Worm (Caenorhabditis elegans) whole organism, L1 larva: Measurements from ENCODE around the gene lap-1.
A peak's percentile ranks its signal among the peaks of the same experiment; 100 is the strongest.

Experiments
- C04F5.9 ChIP-seq: sonication (generic microtip); optimal IDR thresholded peaks from 2 replicates; lab custom pipeline; 2016; ENCODE audit warnings: missing genetic modification characterization, missing compliant biosample characterization
- F16B12.6 ChIP-seq: fragments of 150-350 bp; optimal IDR thresholded peaks from 2 replicates; lab custom pipeline; 2014; ENCODE audit warnings: missing biosample characterization, missing genetic modification characterization
- Y116A8C.19 ChIP-seq: sonication (generic microtip); optimal IDR thresholded peaks from 2 replicates; lab custom pipeline; 2016; ENCODE audit warnings: missing compliant biosample characterization, missing genetic modification characterization, borderline replicate concordance
- aha-1 ChIP-seq: fragments of 150-350 bp; optimal IDR thresholded peaks from 2 replicates; lab custom pipeline; 2014; ENCODE audit warnings: missing biosample characterization, missing genetic modification characterization
- ama-1 ChIP-seq: fragments of 150-350 bp; optimal IDR thresholded peaks from 2 replicates; lab custom pipeline; 2014
- blmp-1 ChIP-seq: fragments of 150-350 bp; optimal IDR thresholded peaks from 2 replicates; lab custom pipeline; 2014; ENCODE audit warnings: missing biosample characterization, missing genetic modification characterization
- ceh-63 ChIP-seq: fragments of 200-800 bp; sonication (Bioruptor generic); optimal IDR thresholded peaks from 2 replicates; lab custom pipeline; 2018; ENCODE audit warnings: mild to moderate bottlenecking, missing genetic modification characterization, missing compliant biosample characterization
- ceh-82 ChIP-seq, 3 experiments: fragments of 150-350 bp in 1 of 3; sonication (generic microtip) in 2 of 3; optimal IDR thresholded peaks; 2 replicates each; lab custom pipeline; 2014 to 2017; ENCODE audit warnings: missing biosample characterization in 3 of 3, missing genetic modification characterization in 3 of 3
- ceh-88 ChIP-seq: fragments of 200-800 bp; sonication (Bioruptor generic); IDR thresholded peaks from 2 replicates; pipeline ENCODE4 v1.3.6; 2022; ENCODE audit warnings: missing genetic modification characterization, missing compliant biosample characterization
- ces-1 ChIP-seq: fragments of 150-350 bp; optimal IDR thresholded peaks from 2 replicates; lab custom pipeline; 2014; ENCODE audit warnings: missing biosample characterization, missing genetic modification reagents, missing genetic modification characterization
- dpl-1 ChIP-seq, 3 experiments: fragments of 150-350 bp in 2 of 3; sonication (generic microtip) in 1 of 3; optimal IDR thresholded peaks; 2 replicates each; lab custom pipeline; 2014 to 2017; ENCODE audit warnings: missing biosample characterization in 3 of 3, missing genetic modification characterization in 3 of 3, missing genetic modification reagents in 3 of 3
- dsc-1 ChIP-seq: sonication (generic microtip); optimal IDR thresholded peaks from 2 replicates; lab custom pipeline; 2016; ENCODE audit warnings: mild to moderate bottlenecking, missing genetic modification characterization, missing compliant biosample characterization
- efl-1 ChIP-seq, 4 experiments: fragments of 150-350 bp; optimal IDR thresholded peaks in 3 of 4; peaks in 1 of 4; 1 replicate in 1 of 4; 2 replicates in 3 of 4; lab custom pipeline; 2014; ENCODE audit warnings: missing biosample characterization in 2 of 4, missing genetic modification characterization in 2 of 4, missing genetic modification reagents in 2 of 4
- efl-3 ChIP-seq: fragments of 200-800 bp; sonication (Bioruptor generic); optimal IDR thresholded peaks from 2 replicates; lab custom pipeline; 2018; ENCODE audit warnings: mild to moderate bottlenecking, missing genetic modification characterization, missing compliant biosample characterization
- egl-13 ChIP-seq: sonication (generic microtip); optimal IDR thresholded peaks from 2 replicates; lab custom pipeline; 2016; ENCODE audit warnings: missing genotype, missing genetic modification reagents, missing genetic modification characterization, missing compliant biosample characterization
- elt-3 ChIP-seq, 6 experiments: fragments of 150-350 bp in 1 of 6; sonication (generic microtip); optimal IDR thresholded peaks; 2 replicates each; lab custom pipeline; 2017 to 2018; ENCODE audit warnings: missing biosample characterization in 6 of 6, missing genetic modification characterization in 6 of 6, inconsistent platforms in 1 of 6
- ets-5 ChIP-seq: fragments of 200-800 bp; sonication (Bioruptor generic); IDR thresholded peaks from 2 replicates; pipeline ENCODE4 v1.3.6; 2022; ENCODE audit warnings: missing genetic modification characterization, missing compliant biosample characterization
- fkh-4 ChIP-seq: sonication (generic microtip); optimal IDR thresholded peaks from 2 replicates; lab custom pipeline; 2016; ENCODE audit warnings: missing compliant biosample characterization, missing genetic modification characterization, borderline replicate concordance
- fos-1 ChIP-seq: fragments of 150-350 bp; optimal IDR thresholded peaks from 2 replicates; lab custom pipeline; 2014; ENCODE audit warnings: missing biosample characterization, missing genetic modification characterization
- grh-1 ChIP-seq: fragments of 200-800 bp; sonication (Bioruptor generic); IDR thresholded peaks from 2 replicates; pipeline ENCODE4 v1.3.6; 2022; ENCODE audit warnings: missing genetic modification reagents, missing genetic modification characterization, missing compliant biosample characterization
- hlh-4 ChIP-seq: sonication (generic microtip); optimal IDR thresholded peaks from 2 replicates; lab custom pipeline; 2016; ENCODE audit warnings: mild to moderate bottlenecking, missing genetic modification characterization, missing compliant biosample characterization
- hpl-2 ChIP-seq: fragments of 150-350 bp; optimal IDR thresholded peaks from 2 replicates; lab custom pipeline; 2014; ENCODE audit warnings: missing biosample characterization, missing genetic modification reagents, missing genetic modification characterization
- irx-1 ChIP-seq: sonication (generic microtip); optimal IDR thresholded peaks from 2 replicates; lab custom pipeline; 2016; ENCODE audit warnings: missing genetic modification characterization, missing compliant biosample characterization
- isw-1 ChIP-seq: fragments of 200-800 bp; sonication (Bioruptor generic); IDR thresholded peaks from 2 replicates; pipeline ENCODE4 v1.3.6; 2022; ENCODE audit warnings: missing genetic modification characterization, missing compliant biosample characterization
- jun-1 ChIP-seq: fragments of 150-350 bp; optimal IDR thresholded peaks from 2 replicates; lab custom pipeline; 2014; ENCODE audit warnings: missing biosample characterization, missing genetic modification reagents, missing genetic modification characterization
- lin-14 ChIP-seq: fragments of 200-800 bp; sonication (Bioruptor generic); optimal IDR thresholded peaks from 2 replicates; lab custom pipeline; 2018; ENCODE audit warnings: mild to moderate bottlenecking, missing genetic modification characterization, moderate library complexity, missing compliant biosample characterization
- lin-35 ChIP-seq, 2 experiments: fragments of 150-350 bp; optimal IDR thresholded peaks; 2 replicates each; lab custom pipeline; 2014; ENCODE audit warnings: missing biosample characterization in 2 of 2, missing genetic modification characterization in 2 of 2, missing genetic modification reagents in 2 of 2
- lsy-2 ChIP-seq, 2 experiments: fragments of 150-350 bp; optimal IDR thresholded peaks; 2 replicates each; lab custom pipeline; 2014; ENCODE audit warnings: missing biosample characterization in 2 of 2, missing genetic modification characterization in 2 of 2
- mdl-1 ChIP-seq, 2 experiments: fragments of 150-350 bp; optimal IDR thresholded peaks; 2 replicates each; lab custom pipeline; 2014 to 2017; ENCODE audit warnings: missing biosample characterization in 2 of 2, missing genetic modification characterization in 2 of 2, inconsistent platforms in 1 of 2
- mep-1 ChIP-seq: fragments of 150-350 bp; optimal IDR thresholded peaks from 2 replicates; lab custom pipeline; 2014; ENCODE audit warnings: missing biosample characterization, missing genetic modification characterization
- nhr-11 ChIP-seq: fragments of 150-350 bp; optimal IDR thresholded peaks from 2 replicates; lab custom pipeline; 2014; ENCODE audit warnings: missing biosample characterization, missing genetic modification characterization
- nhr-20 ChIP-seq: sonication (generic microtip); optimal IDR thresholded peaks from 2 replicates; lab custom pipeline; 2016; ENCODE audit warnings: mild to moderate bottlenecking, missing genetic modification characterization, missing compliant biosample characterization
- nhr-28 ChIP-seq: fragments of 150-350 bp; optimal IDR thresholded peaks from 2 replicates; lab custom pipeline; 2014; ENCODE audit warnings: missing biosample characterization, missing genetic modification characterization
- nhr-47 ChIP-seq: sonication (generic microtip); optimal IDR thresholded peaks from 2 replicates; lab custom pipeline; 2016; ENCODE audit warnings: mild to moderate bottlenecking, missing genetic modification characterization, moderate library complexity, missing compliant biosample characterization
- nhr-71 ChIP-seq: sonication (generic microtip); optimal IDR thresholded peaks from 2 replicates; lab custom pipeline; 2016; ENCODE audit warnings: mild to moderate bottlenecking, missing genetic modification characterization, moderate library complexity, missing compliant biosample characterization
- nhr-76 ChIP-seq: sonication (generic microtip); optimal IDR thresholded peaks from 2 replicates; lab custom pipeline; 2017; ENCODE audit warnings: missing biosample characterization, missing genetic modification characterization
- nhr-77 ChIP-seq: fragments of 150-350 bp; optimal IDR thresholded peaks from 2 replicates; lab custom pipeline; 2014; ENCODE audit warnings: missing biosample characterization, missing genetic modification characterization
- nhr-84 ChIP-seq: sonication (generic microtip); optimal IDR thresholded peaks from 2 replicates; lab custom pipeline; 2017; ENCODE audit warnings: missing biosample characterization, missing genetic modification characterization
- pag-3 ChIP-seq: sonication (generic microtip); optimal IDR thresholded peaks from 2 replicates; lab custom pipeline; 2017; ENCODE audit warnings: missing genetic modification characterization, mild to moderate bottlenecking, missing compliant biosample characterization, antibody characterized with exemption, borderline replicate concordance; ENCODE audit not compliant: insufficient read depth
- pax-3 ChIP-seq: fragments of 200-800 bp; sonication (Bioruptor generic); optimal IDR thresholded peaks from 2 replicates; lab custom pipeline; 2018; ENCODE audit warnings: mild to moderate bottlenecking, missing genetic modification characterization, moderate library complexity, missing compliant biosample characterization
- pqm-1 ChIP-seq: sonication (generic microtip); optimal IDR thresholded peaks from 3 replicates; lab custom pipeline; 2017; ENCODE audit warnings: missing biosample characterization, missing genetic modification characterization
- snpc-4 ChIP-seq: fragments of 150-350 bp; optimal IDR thresholded peaks from 2 replicates; lab custom pipeline; 2014; ENCODE audit warnings: missing biosample characterization, missing genetic modification characterization
- snu-23 ChIP-seq: sonication (generic microtip); optimal IDR thresholded peaks from 2 replicates; lab custom pipeline; 2016; ENCODE audit warnings: missing genetic modification characterization, missing compliant biosample characterization
- sup-37 ChIP-seq: fragments of 200-800 bp; sonication (Bioruptor generic); optimal IDR thresholded peaks from 2 replicates; lab custom pipeline; 2018; ENCODE audit warnings: mild to moderate bottlenecking, missing genetic modification characterization, missing compliant biosample characterization
- tlp-1 ChIP-seq: fragments of 150-350 bp; optimal IDR thresholded peaks from 2 replicates; lab custom pipeline; 2014; ENCODE audit warnings: missing biosample characterization, missing genetic modification characterization
- unc-130 ChIP-seq: fragments of 150-350 bp; optimal IDR thresholded peaks from 2 replicates; lab custom pipeline; 2017; ENCODE audit warnings: missing biosample characterization, missing genetic modification characterization, inconsistent platforms
- unc-30 ChIP-seq: sonication (generic microtip); optimal IDR thresholded peaks from 2 replicates; lab custom pipeline; 2017; ENCODE audit warnings: missing biosample characterization, missing genetic modification characterization
- unc-62 ChIP-seq: fragments of 150-350 bp; optimal IDR thresholded peaks from 2 replicates; lab custom pipeline; 2014; ENCODE audit warnings: missing biosample characterization, missing genetic modification reagents, missing genetic modification characterization
- unc-98 ChIP-seq: fragments of 200-800 bp; sonication (Bioruptor generic); IDR thresholded peaks from 2 replicates; pipeline ENCODE4 v1.3.6; 2022; ENCODE audit warnings: missing genetic modification characterization, missing compliant biosample characterization
- xbp-1 ChIP-seq: sonication (generic microtip); optimal IDR thresholded peaks from 2 replicates; lab custom pipeline; 2016; ENCODE audit warnings: missing genetic modification characterization, missing compliant biosample characterization
- zag-1 ChIP-seq: fragments of 150-350 bp; optimal IDR thresholded peaks from 2 replicates; lab custom pipeline; 2014; ENCODE audit warnings: missing biosample characterization, missing genetic modification characterization
- ztf-4 ChIP-seq: fragments of 150-350 bp; optimal IDR thresholded peaks from 2 replicates; lab custom pipeline; 2014; ENCODE audit warnings: missing biosample characterization, missing genetic modification characterization

The lap-1 gene

ce11 chrIII:8402633-8403032, 905 bp upstream of the lap-1 start:
- no peak for TF ChIP-seq snpc-4
- TF ChIP-seq ztf-4 (tag; lab: Kevin White, UChicago), result no peak
- no peak for TF ChIP-seq dsc-1 (tag; lab: Kevin White, UChicago)
- no peak for TF ChIP-seq nhr-20 (tag; lab: Kevin White, UChicago)
- TF ChIP-seq irx-1 (tag; lab: Kevin White, UChicago), result no peak
- no peak for TF ChIP-seq unc-130 (tag; lab: Kevin White, UChicago)
- no peak for TF ChIP-seq mep-1 (tag; lab: Kevin White, UChicago)
- no peak for TF ChIP-seq unc-98 (GFP tag; lab: Robert Waterston, UW)
- TF ChIP-seq dpl-1 (GFP tag; optimal IDR thresholded peaks at IDR 0.05; lab: Kevin White, UChicago), result no peak
- no peak for TF ChIP-seq nhr-11 (tag; lab: Kevin White, UChicago)
- no peak for TF ChIP-seq egl-13 (tag; lab: Kevin White, UChicago)
- no peak for TF ChIP-seq pag-3 (tag; lab: Kevin White, UChicago)
- no peak for TF ChIP-seq mdl-1 (tag; optimal IDR thresholded peaks at IDR 0.05; lab: Kevin White, UChicago)
- TF ChIP-seq unc-62 (GFP tag; lab: Kevin White, UChicago), result no peak
- no peak for TF ChIP-seq sup-37 (GFP tag; lab: Kevin White, UChicago)
- TF ChIP-seq lsy-2 (tag; optimal IDR thresholded peaks at IDR 0.05; lab: Kevin White, UChicago), result no peak
- TF ChIP-seq pax-3 (tag; lab: Kevin White, UChicago), result no peak
- TF ChIP-seq ceh-82 (tag; optimal IDR thresholded peaks at IDR 0.05; lab: Kevin White, UChicago), result no peak
- TF ChIP-seq ceh-88 (GFP tag; lab: Robert Waterston, UW), result no peak
- no peak for TF ChIP-seq ets-5 (GFP tag; lab: Robert Waterston, UW)

DNA sequence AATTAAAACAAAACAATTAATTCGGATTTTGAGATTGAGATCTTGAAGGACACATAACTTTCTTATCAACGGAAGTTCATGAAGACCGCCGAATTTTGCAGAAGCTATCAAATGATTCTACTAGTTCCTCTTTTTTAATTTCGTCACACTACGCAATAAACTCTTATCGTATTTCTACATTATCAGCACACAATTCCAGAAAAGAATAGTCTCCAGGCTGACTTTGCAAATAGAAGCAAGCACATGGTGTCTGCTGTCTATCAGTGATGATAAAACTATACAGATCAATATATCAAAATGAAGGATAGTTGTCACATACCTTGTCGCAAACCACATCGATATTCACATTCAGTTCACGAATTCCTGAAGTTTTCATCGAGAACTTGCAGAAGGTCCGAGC, 1.2 kb downstream of the lap-1 start:
- TF ChIP-seq zag-1 (tag; lab: Kevin White, UChicago), result no peak
- no peak for TF ChIP-seq blmp-1
- TF ChIP-seq xbp-1 (tag; lab: Kevin White, UChicago), result no peak
- no peak for TF ChIP-seq nhr-76 (tag; lab: Kevin White, UChicago)
- TF ChIP-seq isw-1 (GFP tag; lab: Robert Waterston, UW), result no peak
- TF ChIP-seq tlp-1 (tag; lab: Kevin White, UChicago), result peak; percentile 79
- no peak for TF ChIP-seq efl-3 (GFP tag; lab: Kevin White, UChicago)
- TF ChIP-seq hpl-2 (GFP tag; lab: Kevin White, UChicago), result no peak
- no peak for TF ChIP-seq fos-1 (tag; lab: Kevin White, UChicago)
- TF ChIP-seq lin-35 (GFP tag; optimal IDR thresholded peaks at IDR 0.05; lab: Kevin White, UChicago), result no peak
- TF ChIP-seq fkh-4 (tag; lab: Kevin White, UChicago), result no peak
- peak; percentile 7 for TF ChIP-seq lin-14 (GFP tag; lab: Kevin White, UChicago)
- peak; percentile 11 for TF ChIP-seq nhr-71 (tag; lab: Kevin White, UChicago)
- TF ChIP-seq lsy-2 (tag; optimal IDR thresholded peaks at IDR 0.05; lab: Kevin White, UChicago), result no peak
- TF ChIP-seq ets-5 (GFP tag; lab: Robert Waterston, UW), result no peak
- no peak for TF ChIP-seq ceh-63
- TF ChIP-seq Y116A8C.19 (tag; lab: Kevin White, UChicago), result no peak
- TF ChIP-seq grh-1 (GFP tag; lab: Robert Waterston, UW), result no peak
- TF ChIP-seq elt-3 (tag; optimal IDR thresholded peaks at IDR 0.05; lab: Kevin White, UChicago), result no peak
- TF ChIP-seq nhr-47 (tag; lab: Kevin White, UChicago), result no peak
- TF ChIP-seq pqm-1 (tag; lab: Kevin White, UChicago), result peak; percentile 97
- no peak for TF ChIP-seq unc-30 (tag; lab: Kevin White, UChicago)
- TF ChIP-seq efl-1 (optimal IDR thresholded peaks at IDR 0.05; lab: Kevin White, UChicago), result no peak
- peak in 1 of 2 experiments; percentile 78 for TF ChIP-seq efl-1 (GFP tag; optimal IDR thresholded peaks at IDR 0.05 in 1 of 2; lab: Kevin White, UChicago)
- peak; percentile 44 for TF ChIP-seq jun-1
- TF ChIP-seq C04F5.9 (tag; lab: Kevin White, UChicago), result no peak
- TF ChIP-seq irx-1 (tag; lab: Kevin White, UChicago), result no peak
- no peak for TF ChIP-seq nhr-28 (tag; lab: Kevin White, UChicago)
- no peak for TF ChIP-seq aha-1
- no peak for TF ChIP-seq hlh-4 (tag; lab: Kevin White, UChicago)
- no peak for TF ChIP-seq nhr-77 (tag; lab: Kevin White, UChicago)
- TF ChIP-seq snu-23 (GFP tag; lab: Kevin White, UChicago), result no peak
- no peak for TF ChIP-seq F16B12.6 (tag; lab: Kevin White, UChicago)
- TF ChIP-seq snpc-4, result no peak
- no peak for TF ChIP-seq ces-1 (GFP tag; lab: Kevin White, UChicago)
- TF ChIP-seq sup-37 (GFP tag; lab: Kevin White, UChicago), result no peak
- TF ChIP-seq ama-1, result no peak
- TF ChIP-seq mep-1 (tag; lab: Kevin White, UChicago), result no peak
- TF ChIP-seq nhr-84 (tag; lab: Kevin White, UChicago), result no peak
